Worm (Caenorhabditis elegans) whole organism, young adult: ENCODE data around the gene rnr-1.

Experiments used
- K12H6.12 ChIP-seq: fragments of 200-800 bp; sonication (Bioruptor generic); optimal IDR thresholded peaks from 2 replicates; lab custom pipeline; 2018; ENCODE audit warnings: mild to moderate bottlenecking, missing genetic modification characterization, missing compliant biosample characterization
- ama-1 ChIP-seq, 3 experiments: fragments of 150-350 bp in 1 of 3; sonication (generic microtip) in 2 of 3; optimal IDR thresholded peaks; 2 replicates each; lab custom pipeline; 2014 to 2018; ENCODE audit warnings: missing biosample characterization in 2 of 3, missing genetic modification characterization in 2 of 3, missing genetic modification reagents in 2 of 3
- attf-5 ChIP-seq: fragments of 200-800 bp; sonication (Bioruptor generic); optimal IDR thresholded peaks from 2 replicates; lab custom pipeline; 2018; ENCODE audit warnings: mild to moderate bottlenecking, missing genetic modification characterization, missing compliant biosample characterization
- ets-4 ChIP-seq: fragments of 200-800 bp; sonication (Bioruptor generic); optimal IDR thresholded peaks from 2 replicates; lab custom pipeline; 2018; ENCODE audit warnings: mild to moderate bottlenecking, missing genetic modification characterization, missing compliant biosample characterization

- TF ChIP-seq attf-5 (GFP tag; lab: Kevin White, UChicago) (no peak), ama-1 (optimal IDR thresholded peaks at IDR 0.05; lab: Kevin White, UChicago) (no peak), ama-1 (GFP tag; optimal IDR thresholded peaks at IDR 0.05; lab: Kevin White, UChicago) (no peak), ets-4 (GFP tag; lab: Kevin White, UChicago) (no peak), K12H6.12 (no peak)
Observed at ce11 chrIII:9228722-9229121, at the start of gene rnr-1.
